Worm (Caenorhabditis elegans): ENCODE results near the gene gpd-3.

The gpd-3 gene

ce11 chrX:3092460-3092859 lies 20.7 kb downstream of the gpd-3 start (continued):
- TF ChIP-seq T20F7.1 (GFP tag; optimal IDR thresholded peaks at IDR 0.05) = no peak
- no peak for TF ChIP-seq snpc-1.2 (GFP tag; IDR thresholded peaks at IDR 0.05)
- peak; percentile 68; the same call in 1 of the 2 replicates for TF ChIP-seq dmd-8 (GFP tag; IDR thresholded peaks at IDR 0.05)
- TF ChIP-seq aha-1 (tag) = peak; percentile 71

ce11 chrX:3091119-3091746 lies 21.9 kb downstream of the gpd-3 start:
- TF ChIP-seq ceh-32 (tag; optimal IDR thresholded peaks at IDR 0.05; ENCODE audit: poor library complexity) (no peak), tra-1 (GFP tag; IDR thresholded peaks at IDR 0.05) (no peak), dmd-6 (GFP tag; IDR thresholded peaks at IDR 0.05) (no peak), Y105C5A.15 (GFP tag; IDR thresholded peaks at IDR 0.05) (no peak), F49E8.2 (tag; optimal IDR thresholded peaks at IDR 0.05; ENCODE audit: borderline replicate concordance) (no peak), F44E2.7 (GFP tag; IDR thresholded peaks at IDR 0.05) (no peak), ceh-28 (tag; optimal IDR thresholded peaks at IDR 0.05) (no peak), Y48G9A.11 (GFP tag; IDR thresholded peaks at IDR 0.05) (no peak), set-16 (GFP tag; IDR thresholded peaks at IDR 0.05) (no peak), aha-1 (tag) (peak; percentile 82), fkh-10 (GFP tag; optimal IDR thresholded peaks at IDR 0.05) (no peak), gei-8 (GFP tag; optimal IDR thresholded peaks at IDR 0.05) (no peak), nhr-76 (tag; optimal IDR thresholded peaks at IDR 0.05) (no peak), unc-62 (GFP tag; optimal IDR thresholded peaks at IDR 0.05 in 1 of 2) (peak in 1 of 2 experiments; percentile 90), unc-62 (tag; optimal IDR thresholded peaks at IDR 0.05) (no peak), nhr-11 (tag; optimal IDR thresholded peaks at IDR 0.05) (no peak), unc-39 (tag; optimal IDR thresholded peaks at IDR 0.05) (no peak)

ce11 chrX:3089894-3090414 lies 23.2 kb downstream of the gpd-3 start:
- TF ChIP-seq fkh-10 (GFP tag; optimal IDR thresholded peaks at IDR 0.05) = peak; percentile 16
- no peak for TF ChIP-seq tra-1 (GFP tag; IDR thresholded peaks at IDR 0.05)
- TF ChIP-seq ztf-11 (tag; optimal IDR thresholded peaks at IDR 0.05) = no peak
- peak; percentile 31 to 78 for TF ChIP-seq mdl-1 (tag; optimal IDR thresholded peaks at IDR 0.05)
- peak; percentile 79 for TF ChIP-seq hmg-1.1 (GFP tag; IDR thresholded peaks at IDR 0.05)
- no peak for TF ChIP-seq sdz-12 (GFP tag; optimal IDR thresholded peaks at IDR 0.05)
- no peak for TF ChIP-seq ZK546.5 (tag; optimal IDR thresholded peaks at IDR 0.05)
- no peak for TF ChIP-seq daf-12 (tag; optimal IDR thresholded peaks at IDR 0.05)
- no peak for TF ChIP-seq nhr-111 (GFP tag; optimal IDR thresholded peaks at IDR 0.05)
- TF ChIP-seq php-3 (GFP tag; IDR thresholded peaks at IDR 0.05) = 0 out of 2 replicates have a peak, but pooled peaks have one; percentile 46
- no peak for TF ChIP-seq T20F7.1 (GFP tag; optimal IDR thresholded peaks at IDR 0.05)
- no peak for TF ChIP-seq egl-27 (tag; optimal IDR thresholded peaks at IDR 0.05)
- no peak for TF ChIP-seq fos-1 (tag; optimal IDR thresholded peaks at IDR 0.05)
- TF ChIP-seq ama-1 (optimal IDR thresholded peaks at IDR 0.05) = peak; percentile 38
- no peak for TF ChIP-seq ceh-28 (tag; optimal IDR thresholded peaks at IDR 0.05)
- peak; percentile 43 for TF ChIP-seq rbr-2 (tag; optimal IDR thresholded peaks at IDR 0.05)
- no peak for TF ChIP-seq F26F4.8 (GFP tag; conservative IDR thresholded peaks at IDR 0.05)
- no peak for TF ChIP-seq zag-1 (tag; optimal IDR thresholded peaks at IDR 0.05)
- TF ChIP-seq daf-19 (GFP tag; conservative IDR thresholded peaks at IDR 0.05) = no peak
- TF ChIP-seq Y5F2A.4 (GFP tag; optimal IDR thresholded peaks at IDR 0.05) = no peak
- TF ChIP-seq D1046.2 (GFP tag; IDR thresholded peaks at IDR 0.05) = no peak
- TF ChIP-seq lin-13 (GFP tag; optimal IDR thresholded peaks at IDR 0.05) = no peak
- no peak for TF ChIP-seq ceh-44 (GFP tag; IDR thresholded peaks at IDR 0.05)
- no peak for TF ChIP-seq pha-4 (GFP tag; IDR thresholded peaks at IDR 0.05)
- TF ChIP-seq pha-4 (tag; optimal IDR thresholded peaks at IDR 0.05) = no peak
- TF ChIP-seq zip-11 (GFP tag; IDR thresholded peaks at IDR 0.05) = no peak
- TF ChIP-seq nhr-48 (tag; optimal IDR thresholded peaks at IDR 0.05) = no peak
- TF ChIP-seq attf-4 (tag; optimal IDR thresholded peaks at IDR 0.05) = no peak
- TF ChIP-seq daf-8 (GFP tag; IDR thresholded peaks at IDR 0.05) = no peak
- no peak for TF ChIP-seq arid-1 (GFP tag; conservative IDR thresholded peaks at IDR 0.05)
- no peak for TF ChIP-seq ceh-62 (tag; optimal IDR thresholded peaks at IDR 0.05)
- no peak for TF ChIP-seq gei-8 (GFP tag; optimal IDR thresholded peaks at IDR 0.05)
- peak; percentile 80 for TF ChIP-seq nhr-28 (tag; optimal IDR thresholded peaks at IDR 0.05)
- no peak for TF ChIP-seq lin-29 (GFP tag; IDR thresholded peaks at IDR 0.05)
